Fruit fly (Drosophila melanogaster) Kc167 (cell line): Measurements from ENCODE around the gene Aven.

Experiments
- Sin3A ChIP-seq: fragments of >200 bp; optimal IDR thresholded peaks from 2 replicates; lab custom pipeline; 2018; ENCODE audit warnings: missing external identifiers
- h ChIP-seq: fragments of >200 bp; optimal IDR thresholded peaks from 3 replicates; lab custom pipeline; 2018; ENCODE audit warnings: missing external identifiers
- insv ChIP-seq: fragments of >200 bp; optimal IDR thresholded peaks from 3 replicates; lab custom pipeline; 2018; ENCODE audit warnings: missing external identifiers
- ttk ChIP-seq: sonication (Bioruptor generic); optimal IDR thresholded peaks from 2 replicates; lab custom pipeline; 2017; ENCODE audit warnings: missing external identifiers

DNA sequence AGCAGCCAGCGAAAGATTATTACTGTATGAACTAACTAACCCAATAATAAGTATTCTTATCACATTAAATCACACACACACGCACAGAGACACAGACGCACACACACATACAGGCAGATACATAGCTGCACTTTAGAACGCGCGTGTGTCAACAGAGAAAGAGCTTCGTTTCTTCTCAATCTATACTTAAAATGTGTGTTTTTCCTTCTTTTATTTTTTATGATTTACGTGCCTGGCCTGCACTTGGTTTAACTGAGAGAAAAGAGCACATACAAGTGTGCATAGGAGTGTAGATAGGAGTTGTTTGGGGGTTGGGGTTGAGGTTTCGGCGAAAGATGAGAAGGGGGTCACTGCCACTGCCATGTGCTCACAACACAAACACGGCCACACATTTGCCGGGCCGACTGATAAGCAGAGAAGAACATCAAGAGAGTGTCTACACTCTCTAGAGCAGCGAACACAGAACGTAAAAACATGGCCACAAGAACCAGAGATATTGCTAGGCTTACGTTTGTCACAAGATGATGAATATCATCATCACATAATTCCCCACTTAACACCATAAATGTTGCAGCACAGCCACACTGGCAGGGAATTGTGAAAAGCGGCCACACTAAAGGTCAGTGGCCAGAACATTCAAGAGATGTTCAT, 38.3 kb upstream of the Aven start:
- TF ChIP-seq Sin3A (lab: Kevin White, UChicago): no peak
- TF ChIP-seq insv (lab: Kevin White, UChicago): no peak
- no peak for TF ChIP-seq h
- TF ChIP-seq ttk (lab: Kevin White, UChicago): no peak
